Comparison of ENCODE assay signal across 1 worm cellular context in genomic region chrV:18533606-18534005, ce11.
TF ChIP-seq lines count a peak whose summit lies in the region.

ints-5 (plus strand) TSS chrV:18533953.

TF ChIP-seq in whole organism, L1 larva, 84 proteins besides CTCF, POLR2A, EP300 and RAD21 (continued from another document):
- TF ChIP-seq isw-1 (GFP tag; IDR thresholded peaks at IDR 0.05; lab: Robert Waterston, UW): peak; percentile 78
- no peak for TF ChIP-seq ztf-4 (tag; optimal IDR thresholded peaks at IDR 0.05; lab: Kevin White, UChicago)
- peak; percentile 10 for TF ChIP-seq irx-1 (tag; optimal IDR thresholded peaks at IDR 0.05; lab: Kevin White, UChicago)
- TF ChIP-seq aha-1 (tag; optimal IDR thresholded peaks at IDR 0.05; lab: Kevin White, UChicago): no peak
- no peak for TF ChIP-seq Y116A8C.19 (tag; optimal IDR thresholded peaks at IDR 0.05; lab: Kevin White, UChicago; ENCODE audit: borderline replicate concordance)
- TF ChIP-seq blmp-1 (tag; optimal IDR thresholded peaks at IDR 0.05; lab: Kevin White, UChicago): peak; percentile 40
- TF ChIP-seq nhr-12 (tag; optimal IDR thresholded peaks at IDR 0.05; lab: Kevin White, UChicago): no peak
- no peak for TF ChIP-seq nhr-28 (tag; optimal IDR thresholded peaks at IDR 0.05; lab: Kevin White, UChicago)
- TF ChIP-seq nhr-237 (tag; optimal IDR thresholded peaks at IDR 0.05; lab: Kevin White, UChicago): no peak
- peak; percentile 52 for TF ChIP-seq unc-86 (tag; optimal IDR thresholded peaks at IDR 0.05; lab: Kevin White, UChicago)
- TF ChIP-seq jun-1 (tag; optimal IDR thresholded peaks at IDR 0.05; lab: Kevin White, UChicago): no peak
- peak; percentile 81 for TF ChIP-seq nhr-71 (tag; optimal IDR thresholded peaks at IDR 0.05; lab: Kevin White, UChicago)
- no peak for TF ChIP-seq hpl-2 (GFP tag; optimal IDR thresholded peaks at IDR 0.05; lab: Kevin White, UChicago)
- TF ChIP-seq mep-1 (tag; optimal IDR thresholded peaks at IDR 0.05; lab: Kevin White, UChicago): peak; percentile 57
- TF ChIP-seq ets-5 (GFP tag; IDR thresholded peaks at IDR 0.05; lab: Robert Waterston, UW): no peak
- no peak for TF ChIP-seq aly-2 (tag; optimal IDR thresholded peaks at IDR 0.05; lab: Kevin White, UChicago)
- no peak for TF ChIP-seq zag-1 (tag; optimal IDR thresholded peaks at IDR 0.05; lab: Kevin White, UChicago)
- peak; percentile 12 for TF ChIP-seq fos-1 (tag; optimal IDR thresholded peaks at IDR 0.05; lab: Kevin White, UChicago)
- peak; percentile 65 for TF ChIP-seq xbp-1 (tag; optimal IDR thresholded peaks at IDR 0.05; lab: Kevin White, UChicago)
- no peak for TF ChIP-seq mef-2 (tag; optimal IDR thresholded peaks at IDR 0.05; lab: Kevin White, UChicago)
- TF ChIP-seq nhr-19 (GFP tag; conservative IDR thresholded peaks at IDR 0.05; lab: Robert Waterston, UW): peak; percentile 82
- TF ChIP-seq ceh-82 (tag; optimal IDR thresholded peaks at IDR 0.05; lab: Kevin White, UChicago): peak; percentile 35 to 56 (median 38)
- no peak for TF ChIP-seq ztf-11 (tag; optimal IDR thresholded peaks at IDR 0.05; lab: Kevin White, UChicago)
- no peak for TF ChIP-seq pag-3 (tag; optimal IDR thresholded peaks at IDR 0.05; lab: Kevin White, UChicago; ENCODE audit: borderline replicate concordance, insufficient read depth)
- TF ChIP-seq elt-3 (tag; optimal IDR thresholded peaks at IDR 0.05; lab: Kevin White, UChicago): peak in 1 of 6 experiments; percentile 52
- peak; percentile 55 for TF ChIP-seq tbx-2 (tag; optimal IDR thresholded peaks at IDR 0.05; lab: Kevin White, UChicago)
- peak; percentile 64 for TF ChIP-seq nhr-47 (tag; optimal IDR thresholded peaks at IDR 0.05; lab: Kevin White, UChicago)
- no peak for TF ChIP-seq sup-37 (GFP tag; optimal IDR thresholded peaks at IDR 0.05; lab: Kevin White, UChicago)
